Worm (Caenorhabditis elegans): ENCODE measurements around the gene hpo-10.

Gene hpo-10

DNA sequence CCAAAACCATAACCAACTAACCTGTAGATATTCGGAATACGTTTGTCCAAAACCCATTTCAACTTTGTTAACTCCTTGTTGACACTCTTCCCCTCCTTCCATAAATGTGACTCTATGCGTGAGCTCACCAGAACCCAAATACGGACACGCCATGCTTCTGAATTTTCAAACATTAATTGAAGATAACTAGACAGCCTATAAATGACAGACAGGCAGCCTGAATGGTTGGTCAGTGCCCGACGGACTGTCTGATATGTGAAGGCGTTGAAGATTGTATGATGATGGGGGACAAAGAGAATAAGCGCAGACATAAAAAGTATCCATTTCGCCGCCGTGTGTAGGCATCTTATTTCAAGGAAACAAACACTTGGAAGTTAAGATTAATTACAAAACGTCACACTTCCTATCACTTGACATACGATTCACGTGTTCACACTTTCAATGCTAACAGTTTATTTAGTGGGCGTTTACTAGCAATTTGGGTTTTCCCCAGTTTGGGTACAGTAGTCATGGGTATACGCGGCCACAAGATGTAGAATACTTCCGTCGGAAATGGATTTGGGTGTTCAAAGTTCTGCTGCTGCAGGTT is 40.6 kb downstream of the hpo-10 start, which contains the start of the genes tdo-2 and C28H8.2:
tdo-2 (minus strand) TSS at position 157 of the 589 bp plus-strand sequence.
C28H8.2 (plus strand) TSS at position 524 of the 589 bp plus-strand sequence.
- peak; percentile 44 for TF ChIP-seq mdl-1 (tag; optimal IDR thresholded peaks at IDR 0.05)
- TF ChIP-seq ceh-28 (tag; optimal IDR thresholded peaks at IDR 0.05): peak; percentile 36
- peak; percentile 28 for TF ChIP-seq jun-1 (tag; optimal IDR thresholded peaks at IDR 0.05)
- peak; percentile 69 for TF ChIP-seq lsy-12 (tag; optimal IDR thresholded peaks at IDR 0.05)
- TF ChIP-seq nhr-25 (tag; optimal IDR thresholded peaks at IDR 0.05): peak; percentile 95
- TF ChIP-seq ceh-16 (tag; optimal IDR thresholded peaks at IDR 0.05): no peak
- TF ChIP-seq nhr-43 (tag; optimal IDR thresholded peaks at IDR 0.05; ENCODE audit: poor library complexity, severe bottlenecking): peak; percentile 87
- TF ChIP-seq elt-3 (tag; optimal IDR thresholded peaks at IDR 0.05): peak in 2 of 3 experiments; percentile 74 to 81
- no peak for TF ChIP-seq lin-15B (tag; optimal IDR thresholded peaks at IDR 0.05)
- peak; percentile 69 for TF ChIP-seq unc-62 (GFP tag; optimal IDR thresholded peaks at IDR 0.05)
- peak; percentile 96 for TF ChIP-seq nhr-23 (tag; optimal IDR thresholded peaks at IDR 0.05)
- TF ChIP-seq nfya-1 (tag; optimal IDR thresholded peaks at IDR 0.05; ENCODE audit: insufficient read depth): peak; percentile 47
- no peak for TF ChIP-seq zag-1 (tag; optimal IDR thresholded peaks at IDR 0.05)

ce11 chrIII:5921067-5921678 is 41.9 kb downstream of the hpo-10 start:
- peak; percentile 80 for TF ChIP-seq nhr-25 (tag; optimal IDR thresholded peaks at IDR 0.05)
- no peak for TF ChIP-seq elt-2 (tag; optimal IDR thresholded peaks at IDR 0.05)
- TF ChIP-seq pqm-1 (tag; optimal IDR thresholded peaks at IDR 0.05): no peak
- TF ChIP-seq unc-39 (tag; optimal IDR thresholded peaks at IDR 0.05): no peak
- no peak for TF ChIP-seq hmg-11 (tag; optimal IDR thresholded peaks at IDR 0.05)
- no peak for TF ChIP-seq sea-2 (GFP tag; optimal IDR thresholded peaks at IDR 0.05)
- TF ChIP-seq ceh-9 (tag; optimal IDR thresholded peaks at IDR 0.05): no peak
- TF ChIP-seq ztf-11 (tag; optimal IDR thresholded peaks at IDR 0.05): no peak
- TF ChIP-seq daf-12 (tag; optimal IDR thresholded peaks at IDR 0.05): no peak
- no peak for TF ChIP-seq fos-1 (tag; optimal IDR thresholded peaks at IDR 0.05)
- TF ChIP-seq nhr-28 (tag; optimal IDR thresholded peaks at IDR 0.05): no peak
- peak; percentile 13 for TF ChIP-seq tbx-2 (tag; optimal IDR thresholded peaks at IDR 0.05)
- no peak for TF ChIP-seq nhr-77 (tag; optimal IDR thresholded peaks at IDR 0.05)
- no peak for TF ChIP-seq ztf-4 (tag; optimal IDR thresholded peaks at IDR 0.05)
- TF ChIP-seq lin-39 (tag; optimal IDR thresholded peaks at IDR 0.05): no peak
- TF ChIP-seq egl-27 (tag; optimal IDR thresholded peaks at IDR 0.05): no peak
- no peak for TF ChIP-seq elt-1 (tag; optimal IDR thresholded peaks at IDR 0.05)
- TF ChIP-seq snpc-4 (tag; optimal IDR thresholded peaks at IDR 0.05): no peak
- TF ChIP-seq nhr-12 (tag; optimal IDR thresholded peaks at IDR 0.05): no peak
- TF ChIP-seq R02D3.7 (tag; optimal IDR thresholded peaks at IDR 0.05): no peak
- no peak for TF ChIP-seq nhr-237 (tag; optimal IDR thresholded peaks at IDR 0.05)
- no peak for TF ChIP-seq egl-5 (tag; optimal IDR thresholded peaks at IDR 0.05)
- TF ChIP-seq ceh-16 (tag; optimal IDR thresholded peaks at IDR 0.05): no peak
- TF ChIP-seq nfya-1 (tag; optimal IDR thresholded peaks at IDR 0.05; ENCODE audit: insufficient read depth): no peak
- TF ChIP-seq fkh-10 (GFP tag; optimal IDR thresholded peaks at IDR 0.05): no peak
- TF ChIP-seq ZK546.5 (tag; optimal IDR thresholded peaks at IDR 0.05): no peak
- no peak for TF ChIP-seq fkh-2 (tag; optimal IDR thresholded peaks at IDR 0.05)
- no peak for TF ChIP-seq lin-15B (tag; optimal IDR thresholded peaks at IDR 0.05)
- no peak for TF ChIP-seq jun-1 (tag; optimal IDR thresholded peaks at IDR 0.05)
- TF ChIP-seq nhr-76 (tag; optimal IDR thresholded peaks at IDR 0.05): no peak
- no peak for TF ChIP-seq unc-62 (GFP tag; optimal IDR thresholded peaks at IDR 0.05)
- peak; percentile 66 for TF ChIP-seq ama-1 (optimal IDR thresholded peaks at IDR 0.05)
- TF ChIP-seq mml-1 (tag; optimal IDR thresholded peaks at IDR 0.05): no peak
- TF ChIP-seq mdl-1 (tag; optimal IDR thresholded peaks at IDR 0.05): no peak
- TF ChIP-seq nhr-23 (tag; optimal IDR thresholded peaks at IDR 0.05): peak; percentile 84
- TF ChIP-seq elt-3 (tag; optimal IDR thresholded peaks at IDR 0.05): peak in 2 of 3 experiments; percentile 89 to 92
- peak; percentile 92 for TF ChIP-seq nhr-43 (tag; optimal IDR thresholded peaks at IDR 0.05; ENCODE audit: poor library complexity, severe bottlenecking)
- no peak for TF ChIP-seq nhr-67 (tag; optimal IDR thresholded peaks at IDR 0.05)
- TF ChIP-seq ceh-82 (tag; optimal IDR thresholded peaks at IDR 0.05): no peak
- TF ChIP-seq zag-1 (tag; optimal IDR thresholded peaks at IDR 0.05): no peak
- TF ChIP-seq pha-4 (tag; optimal IDR thresholded peaks at IDR 0.05): no peak
- TF ChIP-seq lsy-12 (tag; optimal IDR thresholded peaks at IDR 0.05): no peak
- no peak for TF ChIP-seq nhr-11 (tag; optimal IDR thresholded peaks at IDR 0.05)
- no peak for TF ChIP-seq aly-2 (tag; optimal IDR thresholded peaks at IDR 0.05)
- TF ChIP-seq skn-1 (tag; optimal IDR thresholded peaks at IDR 0.05): no peak
- TF ChIP-seq ceh-28 (tag; optimal IDR thresholded peaks at IDR 0.05): no peak
- no peak for TF ChIP-seq eor-1 (tag; optimal IDR thresholded peaks at IDR 0.05)

All from whole organism, L3 larva.